Fruit fly (Drosophila melanogaster) whole organism, embryonic: ENCODE results near the gene IntS9.

ENCODE experiments used
- CG10366 ChIP-seq: fragments of 200-800 bp; sonication (Bioruptor generic); IDR thresholded peaks from 2 replicates; pipeline ENCODE4 v1.3.6; 2022; ENCODE audit warnings: missing biosample characterization, missing genetic modification characterization
- CG12155 ChIP-seq: fragments of 200-800 bp; sonication (Bioruptor generic); optimal IDR thresholded peaks from 3 replicates; lab custom pipeline; 2016; ENCODE audit warnings: missing biosample characterization, missing genetic modification characterization
- CG6175 ChIP-seq: fragments of 200-800 bp; sonication (Bioruptor generic); IDR thresholded peaks from 3 replicates; pipeline ENCODE4 v1.3.6; 2022; ENCODE audit warnings: missing biosample characterization, missing genetic modification characterization
- Tbp ChIP-seq: fragments of >200 bp; optimal IDR thresholded peaks from 2 replicates; lab custom pipeline; 2018; ENCODE audit warnings: missing biosample characterization, missing genetic modification characterization
- gt ChIP-seq: fragments of 200-800 bp; sonication (Bioruptor generic); IDR thresholded peaks from 2 replicates; pipeline ENCODE4 v1.3.6; 2022; ENCODE audit warnings: missing biosample characterization, missing genetic modification characterization
- kni ChIP-seq: fragments of 200-800 bp; sonication (Bioruptor generic); optimal IDR thresholded peaks from 3 replicates; lab custom pipeline; 2017; ENCODE audit warnings: mild to moderate bottlenecking, missing biosample characterization, missing genetic modification reagents, missing genetic modification characterization

- no peak for TF ChIP-seq kni (GFP tag; lab: Kevin White, UChicago)
- no peak for TF ChIP-seq Tbp (GFP tag; lab: Kevin White, UChicago)
- no peak for TF ChIP-seq CG10366 (GFP tag; lab: Robert Waterston, UW)
- no peak for TF ChIP-seq CG6175
- TF ChIP-seq CG12155 (GFP tag; lab: Kevin White, UChicago): no peak
- TF ChIP-seq gt (GFP tag; lab: Robert Waterston, UW): no peak
These were observed 45.6 kb upstream of the IntS9 start for dm6 chr3L:16150850-16151515.
